Worm (Caenorhabditis elegans) whole organism, young adult: ENCODE results near the gene C54D10.10.
A peak's percentile ranks its signal among the peaks of the same experiment; 100 is the strongest.

Experiments used
- F33H1.4 ChIP-seq: fragments of 200-800 bp; sonication (Bioruptor generic); IDR thresholded peaks from 2 replicates; pipeline ENCODE4 v1.3.6; 2022; ENCODE audit warnings: missing genetic modification reagents, missing genetic modification characterization, missing compliant biosample characterization
- F49E8.2 ChIP-seq: sonication (generic microtip); optimal IDR thresholded peaks from 3 replicates; lab custom pipeline; 2017; ENCODE audit warnings: missing genetic modification characterization, mild to moderate bottlenecking, missing compliant biosample characterization, antibody characterized with exemption, moderate library complexity; ENCODE audit not compliant: insufficient read depth
- F55B11.4 ChIP-seq: sonication (generic microtip); optimal IDR thresholded peaks from 2 replicates; lab custom pipeline; 2016; ENCODE audit warnings: missing compliant biosample characterization, missing genetic modification characterization, borderline replicate concordance; ENCODE audit not compliant: insufficient read depth
- F57C9.4 ChIP-seq: sonication (generic microtip); optimal IDR thresholded peaks from 2 replicates; lab custom pipeline; 2017; ENCODE audit warnings: mild to moderate bottlenecking, missing genetic modification characterization, missing compliant biosample characterization
- Y56A3A.18 ChIP-seq: fragments of 200-800 bp; sonication (Bioruptor generic); IDR thresholded peaks from 2 replicates; pipeline ENCODE4 v1.3.6; 2022; ENCODE audit warnings: missing genetic modification reagents, missing genetic modification characterization, missing compliant biosample characterization
- attf-3 ChIP-seq: fragments of 200-800 bp; sonication (Bioruptor generic); conservative IDR thresholded peaks from 2 replicates; pipeline ENCODE4 v1.3.6; 2022; ENCODE audit warnings: missing genetic modification reagents, missing genetic modification characterization, missing compliant biosample characterization
- attf-5 ChIP-seq: fragments of 200-800 bp; sonication (Bioruptor generic); optimal IDR thresholded peaks from 2 replicates; lab custom pipeline; 2018; ENCODE audit warnings: mild to moderate bottlenecking, missing genetic modification characterization, missing compliant biosample characterization
- attf-6 ChIP-seq: fragments of 200-800 bp; sonication (Bioruptor generic); IDR thresholded peaks from 2 replicates; pipeline ENCODE4 v1.3.6; 2022; ENCODE audit warnings: missing genetic modification reagents, missing genetic modification characterization, missing compliant biosample characterization
- dox-1 ChIP-seq: fragments of 200-800 bp; sonication (Bioruptor generic); IDR thresholded peaks from 2 replicates; pipeline ENCODE4 v1.3.6; 2022; ENCODE audit warnings: missing genetic modification reagents, missing genetic modification characterization, missing compliant biosample characterization
- dpff-1 ChIP-seq: sonication (generic microtip); optimal IDR thresholded peaks from 2 replicates; lab custom pipeline; 2017; ENCODE audit warnings: mild to moderate bottlenecking, missing genetic modification characterization, missing compliant biosample characterization
- dpl-1 ChIP-seq: fragments of 150-350 bp; optimal IDR thresholded peaks from 2 replicates; lab custom pipeline; 2014; ENCODE audit warnings: missing biosample characterization, missing genetic modification reagents, missing genetic modification characterization
- efl-1 ChIP-seq: fragments of 150-350 bp; optimal IDR thresholded peaks from 2 replicates; lab custom pipeline; 2014; ENCODE audit warnings: missing biosample characterization, missing genetic modification reagents, missing genetic modification characterization
- egrh-3 ChIP-seq: fragments of 200-800 bp; sonication (Bioruptor generic); IDR thresholded peaks from 2 replicates; pipeline ENCODE4 v1.3.6; 2022; ENCODE audit warnings: missing genetic modification reagents, missing genetic modification characterization, missing compliant biosample characterization
- hlh-26 ChIP-seq: fragments of 200-800 bp; sonication (Bioruptor generic); conservative IDR thresholded peaks from 2 replicates; pipeline ENCODE4 v1.3.6; 2022; ENCODE audit warnings: missing genetic modification reagents, missing genetic modification characterization, missing compliant biosample characterization
- hmg-1.2 ChIP-seq: fragments of 200-800 bp; sonication (Bioruptor generic); IDR thresholded peaks from 2 replicates; pipeline ENCODE4 v1.3.6; 2022; ENCODE audit warnings: missing genetic modification reagents, missing genetic modification characterization, missing compliant biosample characterization
- lin-35 ChIP-seq, 3 experiments: fragments of 150-350 bp in 2 of 3; sonication (generic microtip) in 1 of 3; optimal IDR thresholded peaks; 2 replicates each; lab custom pipeline; 2014 to 2018; ENCODE audit warnings: missing biosample characterization in 3 of 3, missing genetic modification characterization in 3 of 3, missing genetic modification reagents in 3 of 3
- lir-1 ChIP-seq: fragments of 200-800 bp; sonication (Bioruptor generic); conservative IDR thresholded peaks from 2 replicates; pipeline ENCODE4 v1.3.6; 2022; ENCODE audit warnings: missing genetic modification reagents, missing genetic modification characterization, missing compliant biosample characterization
- lsy-27 ChIP-seq: sonication (generic microtip); optimal IDR thresholded peaks from 2 replicates; lab custom pipeline; 2017; ENCODE audit warnings: missing genetic modification characterization, mild to moderate bottlenecking, missing compliant biosample characterization, antibody characterized with exemption, missing genotype, borderline replicate concordance; ENCODE audit not compliant: insufficient read depth
- madf-3 ChIP-seq: fragments of 200-800 bp; sonication (Bioruptor generic); IDR thresholded peaks from 2 replicates; pipeline ENCODE4 v1.3.6; 2022; ENCODE audit warnings: missing genetic modification reagents, missing genetic modification characterization, missing compliant biosample characterization
- nfya-1 ChIP-seq: sonication (generic microtip); optimal IDR thresholded peaks from 2 replicates; lab custom pipeline; 2017; ENCODE audit warnings: antibody characterized with exemption, missing compliant biosample characterization, missing genetic modification characterization, borderline replicate concordance; ENCODE audit not compliant: insufficient read depth
- pbrm-1 ChIP-seq: fragments of 200-800 bp; sonication (Bioruptor generic); IDR thresholded peaks from 2 replicates; pipeline ENCODE4 v1.3.6; 2022; ENCODE audit warnings: missing genetic modification reagents, missing genetic modification characterization, missing compliant biosample characterization
- pha-4 ChIP-seq: fragments of 150-350 bp; sonication (generic microtip); optimal IDR thresholded peaks from 2 replicates; lab custom pipeline; 2014; ENCODE audit warnings: missing biosample characterization, missing genetic modification reagents, missing genetic modification characterization
- rcor-1 ChIP-seq: fragments of 200-800 bp; sonication (Bioruptor generic); IDR thresholded peaks from 2 replicates; pipeline ENCODE4 v1.3.6; 2022; ENCODE audit warnings: missing genetic modification reagents, missing genetic modification characterization, missing compliant biosample characterization
- rec-8 ChIP-seq, 2 experiments: sonication (generic microtip); optimal IDR thresholded peaks; 2 replicates each; lab custom pipeline; 2016; ENCODE audit warnings: mild to moderate bottlenecking in 2 of 2, missing genetic modification characterization in 2 of 2, missing genetic modification reagents in 2 of 2, missing genotype in 2 of 2, missing biosample characterization in 1 of 2, missing compliant biosample characterization in 1 of 2, moderate library complexity in 1 of 2
- snpc-1.3 ChIP-seq: sonication (generic microtip); optimal IDR thresholded peaks from 2 replicates; lab custom pipeline; 2017; ENCODE audit warnings: missing genetic modification characterization, mild to moderate bottlenecking, missing compliant biosample characterization, antibody characterized with exemption, moderate library complexity, missing genotype, missing genetic modification reagents; ENCODE audit not compliant: insufficient read depth
- snpc-3.4 ChIP-seq: sonication (generic microtip); optimal IDR thresholded peaks from 2 replicates; lab custom pipeline; 2017; ENCODE audit warnings: missing genetic modification characterization, mild to moderate bottlenecking, missing compliant biosample characterization, antibody characterized with exemption, moderate library complexity, missing genotype, missing genetic modification reagents
- unc-130 ChIP-seq: sonication (generic microtip); optimal IDR thresholded peaks from 2 replicates; lab custom pipeline; 2016; ENCODE audit warnings: missing genetic modification reagents, missing genetic modification characterization, missing compliant biosample characterization
- unc-62 ChIP-seq: fragments of 150-350 bp; optimal IDR thresholded peaks from 2 replicates; lab custom pipeline; 2014; ENCODE audit warnings: missing biosample characterization, missing genetic modification reagents, missing genetic modification characterization
- xnd-1 ChIP-seq: sonication (generic microtip); optimal IDR thresholded peaks from 2 replicates; lab custom pipeline; 2016; ENCODE audit warnings: missing genotype, missing genetic modification reagents, missing genetic modification characterization, missing compliant biosample characterization
- zfh-2 ChIP-seq: fragments of 200-800 bp; sonication (Bioruptor generic); conservative IDR thresholded peaks from 2 replicates; pipeline ENCODE4 v1.3.6; 2022; ENCODE audit warnings: missing genetic modification reagents, missing genetic modification characterization, missing compliant biosample characterization
- ztf-18 ChIP-seq: sonication (generic microtip); optimal IDR thresholded peaks from 2 replicates; lab custom pipeline; 2016; ENCODE audit warnings: missing genotype, mild to moderate bottlenecking, missing genetic modification characterization, missing compliant biosample characterization
- ztf-25 ChIP-seq: fragments of 200-800 bp; sonication (Bioruptor generic); IDR thresholded peaks from 2 replicates; pipeline ENCODE4 v1.3.6; 2022; ENCODE audit warnings: missing genetic modification reagents, missing genetic modification characterization, missing compliant biosample characterization

Gene C54D10.10

ce11 chrV:12455695-12456094, 5.9 kb upstream of the C54D10.10 start:
- TF ChIP-seq snpc-1.3 (tag; lab: Kevin White, UChicago) = no peak
- no peak for TF ChIP-seq nfya-1 (tag; lab: Kevin White, UChicago)
- no peak for TF ChIP-seq pha-4
- 0 out of 2 replicates have a peak, but pooled peaks have one; percentile 4 for TF ChIP-seq hmg-1.2 (GFP tag; lab: Robert Waterston, UW)
- TF ChIP-seq pbrm-1 (GFP tag; lab: Robert Waterston, UW) = no peak
- no peak for TF ChIP-seq hlh-26 (GFP tag; lab: Robert Waterston, UW)
- no peak for TF ChIP-seq F33H1.4 (GFP tag; lab: Robert Waterston, UW)
- TF ChIP-seq egrh-3 (GFP tag; lab: Robert Waterston, UW) = peak; percentile 81; the same call in 1 of the 2 replicates
- TF ChIP-seq attf-5 (GFP tag; lab: Kevin White, UChicago) = no peak

- TF ChIP-seq dpl-1 (GFP tag; lab: Kevin White, UChicago) = peak; percentile 7
- TF ChIP-seq efl-1 (GFP tag; lab: Kevin White, UChicago) = peak; percentile 51
- peak; percentile 93 for TF ChIP-seq attf-3
- TF ChIP-seq lsy-27 = no peak
Observed at ce11 chrV:12450441-12450840, 639 bp upstream of the C54D10.10 start, which contains the start of gene F28C1.1. Gene F28C1.1 (plus strand): TSS chrV:12450805.

DNA sequence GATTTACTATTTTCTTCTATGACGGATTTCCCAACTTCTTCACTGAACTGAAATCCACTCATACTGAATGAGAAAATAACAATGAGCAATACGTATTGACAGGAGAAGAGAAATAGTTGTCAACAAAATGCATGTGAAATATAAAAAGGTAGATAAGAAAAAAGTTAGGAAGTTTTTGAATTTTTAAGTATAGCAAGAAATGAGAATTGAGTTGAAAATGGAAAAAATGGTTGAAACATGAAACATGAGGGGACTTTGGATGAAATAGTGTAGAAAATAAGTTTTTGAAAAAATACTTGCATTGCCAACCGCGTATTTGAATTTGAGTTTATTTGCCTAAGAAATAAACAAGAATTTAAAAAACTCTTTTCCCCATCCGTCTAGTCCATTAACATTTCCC, 2.9 kb downstream of the C54D10.10 start, which contains the start of the genes pals-38 and C54D10.9:
pals-38 (minus strand) TSS at position 101 of the 400 bp plus-strand sequence.
C54D10.9 (plus strand) TSS at position 259 of the 400 bp plus-strand sequence.
- TF ChIP-seq unc-130 (GFP tag; lab: Kevin White, UChicago) = no peak
- TF ChIP-seq snpc-3.4 (tag; lab: Kevin White, UChicago) = no peak
- no peak for TF ChIP-seq zfh-2 (GFP tag; lab: Robert Waterston, UW)
- no peak for TF ChIP-seq dox-1 (GFP tag; lab: Robert Waterston, UW)
- TF ChIP-seq lin-35 (GFP tag; optimal IDR thresholded peaks at IDR 0.05; lab: Kevin White, UChicago) = no peak
- no peak for TF ChIP-seq F49E8.2 (tag; lab: Kevin White, UChicago)
- TF ChIP-seq dpl-1 (GFP tag; lab: Kevin White, UChicago) = no peak
- TF ChIP-seq unc-62 (GFP tag; lab: Kevin White, UChicago) = no peak
- no peak for TF ChIP-seq hlh-26 (GFP tag; lab: Robert Waterston, UW)
- no peak for TF ChIP-seq ztf-25
- no peak for TF ChIP-seq lir-1 (GFP tag; lab: Robert Waterston, UW)
- no peak for TF ChIP-seq rec-8 (tag; optimal IDR thresholded peaks at IDR 0.05; lab: Kevin White, UChicago)
- TF ChIP-seq F55B11.4 (tag; lab: Kevin White, UChicago) = no peak
- no peak for TF ChIP-seq xnd-1 (tag; lab: Kevin White, UChicago)
- TF ChIP-seq attf-6 = no peak
- TF ChIP-seq rcor-1 (GFP tag; lab: Robert Waterston, UW) = no peak
- TF ChIP-seq madf-3 = no peak
- no peak for TF ChIP-seq Y56A3A.18 (GFP tag; lab: Robert Waterston, UW)
- TF ChIP-seq, all 124 proteins: peak for 0

- no peak for TF ChIP-seq ztf-18
- no peak for TF ChIP-seq dpff-1 (tag; lab: Kevin White, UChicago)
- TF ChIP-seq F57C9.4 (tag; lab: Kevin White, UChicago) = no peak
Observed at ce11 chrV:12443754-12444153, 6.0 kb downstream of the C54D10.10 start, which contains the start of gene pals-39. Gene pals-39 (minus strand): TSS chrV:12443854.
